Fruit fly (Drosophila melanogaster) whole organism, prepupa: ENCODE measurements around the gene f.

Experiments used
- CG16779 ChIP-seq: fragments of 200-800 bp; sonication (Bioruptor generic); optimal IDR thresholded peaks from 3 replicates; lab custom pipeline; 2017; ENCODE audit warnings: missing biosample characterization, mild to moderate bottlenecking, missing genetic modification characterization
- CG3032 ChIP-seq: fragments of 200-800 bp; optimal IDR thresholded peaks from 2 replicates; lab custom pipeline; 2019; ENCODE audit warnings: missing biosample characterization, mild to moderate bottlenecking, missing genetic modification characterization, moderate library complexity
- CG6163 ChIP-seq: fragments of 200-800 bp; sonication (Bioruptor generic); IDR thresholded peaks from 3 replicates; pipeline ENCODE4 v1.3.6; 2022; ENCODE audit warnings: missing biosample characterization, missing genetic modification characterization
- Ets21C ChIP-seq: fragments of 200-800 bp; sonication (Bioruptor generic); optimal IDR thresholded peaks from 3 replicates; lab custom pipeline; 2016; ENCODE audit warnings: missing biosample characterization, missing genetic modification characterization
- Hr39 ChIP-seq: fragments of 200-800 bp; sonication (Bioruptor generic); optimal IDR thresholded peaks from 2 replicates; lab custom pipeline; 2016; ENCODE audit warnings: missing biosample characterization, missing genetic modification characterization
- OdsH ChIP-seq: fragments of 200-800 bp; sonication (Bioruptor generic); optimal IDR thresholded peaks from 3 replicates; lab custom pipeline; 2016; ENCODE audit warnings: missing biosample characterization, missing genetic modification characterization
- Sox14 ChIP-seq: fragments of 200-800 bp; sonication (Bioruptor generic); optimal IDR thresholded peaks from 3 replicates; lab custom pipeline; 2016; ENCODE audit warnings: missing biosample characterization, missing genetic modification characterization
- cyc ChIP-seq: fragments of 200-800 bp; sonication (Bioruptor generic); optimal IDR thresholded peaks from 3 replicates; lab custom pipeline; 2016; ENCODE audit warnings: missing biosample characterization, missing genetic modification characterization

DNA sequence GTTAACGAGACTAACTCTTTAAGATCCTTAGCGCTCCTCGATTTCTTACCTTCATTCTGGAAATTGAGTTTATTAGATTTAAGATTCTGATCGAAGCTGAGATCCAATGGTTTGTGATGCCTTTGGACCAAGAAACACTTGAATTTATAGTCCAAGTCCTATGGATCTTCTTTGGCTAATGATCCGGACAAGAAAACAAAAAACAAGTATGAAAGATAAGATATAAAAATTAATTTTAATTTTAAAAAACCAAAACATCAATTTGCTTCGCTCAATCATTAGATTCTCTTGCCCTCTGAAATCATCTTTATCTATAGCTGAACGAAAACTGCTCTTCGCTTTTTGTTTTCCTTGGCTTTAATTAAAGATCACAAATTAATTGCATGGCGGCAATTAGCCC is 1.8 kb upstream of the f start, which contains the start of gene CG10597:
- TF ChIP-seq CG3032 (tag; lab: Kevin White, UChicago) (no peak), Hr39 (GFP tag; lab: Kevin White, UChicago) (no peak), cyc (GFP tag; lab: Kevin White, UChicago) (no peak), Sox14 (GFP tag; lab: Kevin White, UChicago) (no peak), CG16779 (tag; lab: Kevin White, UChicago) (no peak), Ets21C (GFP tag; lab: Kevin White, UChicago) (no peak), CG6163 (GFP tag; lab: Robert Waterston, UW) (no peak), OdsH (GFP tag; lab: Kevin White, UChicago) (no peak)
